Worm (Caenorhabditis elegans): ENCODE results near the gene cid-1.

DNA sequence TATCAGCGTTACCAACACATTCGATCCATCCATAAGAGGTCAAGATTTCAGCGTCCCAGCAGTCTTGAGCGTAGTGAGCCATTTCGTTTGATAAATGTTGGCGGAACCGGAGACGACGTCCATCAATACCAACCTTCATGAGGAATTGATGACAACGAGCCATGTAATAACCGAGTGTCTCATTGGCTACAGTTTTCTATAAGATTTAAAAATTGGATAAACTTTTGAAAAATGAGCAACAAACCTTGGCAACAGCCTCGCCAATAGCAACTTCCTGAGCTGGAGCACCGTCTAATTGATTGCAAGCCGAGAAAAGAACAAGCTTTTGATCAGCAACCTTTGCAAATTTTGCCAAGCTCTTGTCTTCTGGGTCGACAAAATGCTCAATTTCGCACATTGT lies 12.9 kb upstream of the cid-1 start:
- TF ChIP-seq nhr-237 (tag; optimal IDR thresholded peaks at IDR 0.05) (no peak), daf-12 (tag; optimal IDR thresholded peaks at IDR 0.05) (no peak), F44E2.7 (GFP tag; IDR thresholded peaks at IDR 0.05) (no peak), snpc-4 (tag; optimal IDR thresholded peaks at IDR 0.05) (no peak), lin-38 (GFP tag; IDR thresholded peaks at IDR 0.05) (no peak), ceh-82 (tag; optimal IDR thresholded peaks at IDR 0.05) (no peak), lim-7 (GFP tag; IDR thresholded peaks at IDR 0.05) (no peak)
